Worm (Caenorhabditis elegans): ENCODE data around the gene ZC8.6.

DNA sequence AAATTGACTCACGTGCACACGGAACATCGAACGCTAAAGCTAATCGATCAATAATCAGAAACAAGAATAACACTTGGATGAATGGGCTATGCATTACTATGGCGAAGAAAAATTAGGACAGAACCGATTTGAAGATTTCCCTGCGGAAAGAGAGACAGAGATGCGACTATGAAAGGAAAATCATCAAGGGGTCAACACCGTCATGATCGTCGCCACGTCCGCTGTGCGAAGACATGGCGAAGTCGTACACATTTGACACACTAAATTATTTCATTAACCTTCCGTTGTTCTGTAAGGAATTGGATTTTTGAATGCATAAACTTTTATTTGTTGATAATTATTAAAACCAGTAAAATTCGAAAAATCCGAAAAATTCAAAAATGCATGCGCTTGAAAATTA, 28.2 kb downstream of the ZC8.6 start, which contains the start of gene M03F4.6:
- no peak for TF ChIP-seq ztf-23 (GFP tag; IDR thresholded peaks at IDR 0.05)
- TF ChIP-seq ref-1 (GFP tag; conservative IDR thresholded peaks at IDR 0.05) = no peak
- no peak for TF ChIP-seq cog-1 (tag; optimal IDR thresholded peaks at IDR 0.05)
- TF ChIP-seq flt-1 (GFP tag; IDR thresholded peaks at IDR 0.05) = no peak
- no peak for TF ChIP-seq klf-2 (GFP tag; conservative IDR thresholded peaks at IDR 0.05)
- TF ChIP-seq T22C8.4 (GFP tag; IDR thresholded peaks at IDR 0.05) = no peak
- TF ChIP-seq ztf-29 (GFP tag; IDR thresholded peaks at IDR 0.05) = no peak
- TF ChIP-seq tab-1 (GFP tag; IDR thresholded peaks at IDR 0.05) = no peak
- no peak for TF ChIP-seq med-1 (GFP tag; optimal IDR thresholded peaks at IDR 0.05; ENCODE audit: insufficient read depth)
